Fruit fly (Drosophila melanogaster) whole organism, pupa: ENCODE results near the gene blanks.

Experiments used
- CG10348 ChIP-seq: fragments of 200-800 bp; sonication (Bioruptor generic); IDR thresholded peaks from 2 replicates; pipeline ENCODE4 v1.3.6; 2022; ENCODE audit warnings: missing biosample characterization, missing genetic modification characterization
- CG12605 ChIP-seq: fragments of 200-800 bp; sonication (Bioruptor generic); IDR thresholded peaks from 2 replicates; pipeline ENCODE4 v1.3.6; 2022; ENCODE audit warnings: missing biosample characterization, missing genetic modification characterization
- CG13204 ChIP-seq: fragments of 200-800 bp; sonication (Bioruptor generic); optimal IDR thresholded peaks from 2 replicates; lab custom pipeline; 2018; ENCODE audit warnings: missing biosample characterization, mild to moderate bottlenecking, missing genetic modification characterization, moderate library complexity
- CG14655 ChIP-seq: fragments of 200-800 bp; sonication (Bioruptor generic); optimal IDR thresholded peaks from 3 replicates; lab custom pipeline; 2017; ENCODE audit warnings: mild to moderate bottlenecking, missing biosample characterization, missing genetic modification reagents, missing genetic modification characterization
- CG15710 ChIP-seq: fragments of 200-800 bp; sonication (Bioruptor generic); optimal IDR thresholded peaks from 2 replicates; lab custom pipeline; 2018; ENCODE audit warnings: missing biosample characterization, mild to moderate bottlenecking, missing genetic modification characterization, moderate library complexity
- CG17806 ChIP-seq: fragments of 200-800 bp; sonication (Bioruptor generic); optimal IDR thresholded peaks from 2 replicates; lab custom pipeline; 2018; ENCODE audit warnings: missing biosample characterization, mild to moderate bottlenecking, missing genetic modification characterization, moderate library complexity
- CG32121 ChIP-seq: fragments of 200-800 bp; sonication (Bioruptor generic); IDR thresholded peaks from 2 replicates; pipeline ENCODE4 v1.3.6; 2022; ENCODE audit warnings: missing biosample characterization, missing genetic modification characterization
- CG34367 ChIP-seq: fragments of 200-800 bp; sonication (Bioruptor generic); optimal IDR thresholded peaks from 2 replicates; lab custom pipeline; 2018; ENCODE audit warnings: missing biosample characterization, mild to moderate bottlenecking, missing genetic modification characterization
- CG4496 ChIP-seq: fragments of 200-800 bp; sonication (Bioruptor generic); IDR thresholded peaks from 3 replicates; pipeline ENCODE4 v1.3.6; 2022; ENCODE audit warnings: missing biosample characterization, missing genetic modification characterization
- CG8159 ChIP-seq: fragments of 200-800 bp; sonication (Bioruptor generic); optimal IDR thresholded peaks from 3 replicates; lab custom pipeline; 2018; ENCODE audit warnings: missing biosample characterization, mild to moderate bottlenecking, missing genetic modification characterization, moderate library complexity
- CG8301 ChIP-seq: fragments of 200-800 bp; sonication (Bioruptor generic); optimal IDR thresholded peaks from 2 replicates; lab custom pipeline; 2018; ENCODE audit warnings: missing biosample characterization, mild to moderate bottlenecking, missing genetic modification characterization
- CG9948 ChIP-seq: fragments of 200-800 bp; sonication (Bioruptor generic); optimal IDR thresholded peaks from 2 replicates; lab custom pipeline; 2018; ENCODE audit warnings: missing biosample characterization, mild to moderate bottlenecking, missing genetic modification characterization, moderate library complexity
- D1 ChIP-seq: fragments of 200-800 bp; sonication (Bioruptor generic); optimal IDR thresholded peaks from 2 replicates; lab custom pipeline; 2018; ENCODE audit warnings: missing biosample characterization, mild to moderate bottlenecking, missing genetic modification characterization, moderate library complexity
- EcR ChIP-seq: fragments of 200-800 bp; sonication (Bioruptor generic); optimal IDR thresholded peaks from 3 replicates; lab custom pipeline; 2019; ENCODE audit warnings: missing biosample characterization, missing genetic modification characterization, mild to moderate bottlenecking, moderate library complexity, missing genetic modification reagents
- Ets98B ChIP-seq: fragments of 200-800 bp; sonication (Bioruptor generic); IDR thresholded peaks from 2 replicates; pipeline ENCODE4 v1.3.6; 2022; ENCODE audit warnings: missing biosample characterization, missing genetic modification characterization
- Pif1A ChIP-seq: fragments of 200-800 bp; sonication (Bioruptor generic); optimal IDR thresholded peaks from 3 replicates; lab custom pipeline; 2016; ENCODE audit warnings: missing biosample characterization, missing genetic modification characterization
- Pif1B ChIP-seq: fragments of 200-800 bp; sonication (Bioruptor generic); optimal IDR thresholded peaks from 3 replicates; lab custom pipeline; 2016; ENCODE audit warnings: missing biosample characterization, missing genetic modification characterization
- Snoo ChIP-seq: fragments of 200-800 bp; sonication (Bioruptor generic); optimal IDR thresholded peaks from 3 replicates; lab custom pipeline; 2017; ENCODE audit warnings: missing biosample characterization, mild to moderate bottlenecking, missing genetic modification characterization, inconsistent platforms
- fd96Ca ChIP-seq: fragments of 200-800 bp; sonication (Bioruptor generic); IDR thresholded peaks from 3 replicates; pipeline ENCODE4 v1.3.6; 2022; ENCODE audit warnings: missing biosample characterization, missing genetic modification characterization
- gl ChIP-seq: fragments of 200-800 bp; sonication (Bioruptor generic); optimal IDR thresholded peaks from 2 replicates; lab custom pipeline; 2018; ENCODE audit warnings: missing biosample characterization, mild to moderate bottlenecking, missing genetic modification characterization
- rn ChIP-seq: fragments of 200-800 bp; sonication (Bioruptor generic); IDR thresholded peaks from 2 replicates; pipeline ENCODE4 v1.3.6; 2022; ENCODE audit warnings: missing biosample characterization, missing genetic modification characterization

The blanks gene

dm6 chr3L:5498858-5499257, at the start of gene blanks:
Gene blanks (minus strand): TSS chr3L:5498958.
- TF ChIP-seq CG10348 (GFP tag; lab: Robert Waterston, UW) = no peak
- no peak for TF ChIP-seq gl (tag; lab: Kevin White, UChicago)
- no peak for TF ChIP-seq Ets98B (GFP tag; lab: Robert Waterston, UW)
- no peak for TF ChIP-seq CG34367
- TF ChIP-seq CG13204 = no peak
- TF ChIP-seq CG14655 (GFP tag; lab: Kevin White, UChicago) = no peak
- TF ChIP-seq CG17806 (tag; lab: Kevin White, UChicago) = no peak
- no peak for TF ChIP-seq EcR (GFP tag; lab: Kevin White, UChicago)
- no peak for TF ChIP-seq Pif1B (GFP tag; lab: Kevin White, UChicago)

dm6 chr3L:5542772-5543371, 44.1 kb upstream of the blanks start:
- TF ChIP-seq CG14655 (GFP tag; lab: Kevin White, UChicago) = no peak
- TF ChIP-seq CG8159 = no peak
- no peak for TF ChIP-seq Ets98B (GFP tag; lab: Robert Waterston, UW)
- TF ChIP-seq CG13204 = no peak
- no peak for TF ChIP-seq fd96Ca (GFP tag; lab: Robert Waterston, UW)
- TF ChIP-seq CG4496 (GFP tag; lab: Robert Waterston, UW) = no peak
- no peak for TF ChIP-seq gl (tag; lab: Kevin White, UChicago)
- TF ChIP-seq CG10348 (GFP tag; lab: Robert Waterston, UW) = no peak
- no peak for TF ChIP-seq CG8301 (tag; lab: Kevin White, UChicago)
- TF ChIP-seq CG17806 (tag; lab: Kevin White, UChicago) = no peak
- TF ChIP-seq rn (GFP tag; lab: Robert Waterston, UW) = no peak
- TF ChIP-seq CG32121 (GFP tag; lab: Robert Waterston, UW) = no peak
- no peak for TF ChIP-seq CG12605 (GFP tag; lab: Robert Waterston, UW)
- no peak for TF ChIP-seq EcR (GFP tag; lab: Kevin White, UChicago)
- TF ChIP-seq CG34367 = no peak
- TF ChIP-seq Pif1A (GFP tag; lab: Kevin White, UChicago) = no peak
- TF ChIP-seq Snoo = no peak

- TF ChIP-seq Ets98B (GFP tag; lab: Robert Waterston, UW) (no peak), D1 (tag; lab: Kevin White, UChicago) (no peak)
- TF ChIP-seq, all 21 proteins: peak for 0
These were observed 42.0 kb upstream of the blanks start for dm6 chr3L:5540637-5541241.

dm6 chr3L:5535659-5536058, 36.9 kb upstream of the blanks start, which contains the start of gene CG13285:
Gene CG13285 (minus strand): TSS chr3L:5535759.
- no peak for TF ChIP-seq CG17806 (tag; lab: Kevin White, UChicago)
- no peak for TF ChIP-seq CG32121 (GFP tag; lab: Robert Waterston, UW)
- TF ChIP-seq CG34367 = no peak
- TF ChIP-seq CG15710 (tag; lab: Kevin White, UChicago) = no peak
- TF ChIP-seq CG9948 (tag; lab: Kevin White, UChicago) = no peak
- TF ChIP-seq D1 (tag; lab: Kevin White, UChicago) = no peak
- TF ChIP-seq Pif1A (GFP tag; lab: Kevin White, UChicago) = no peak
- TF ChIP-seq, all 21 proteins: peak for 0

- TF ChIP-seq fd96Ca (GFP tag; lab: Robert Waterston, UW) (no peak), CG13204 (no peak), CG34367 (no peak), Pif1B (GFP tag; lab: Kevin White, UChicago) (no peak), Pif1A (GFP tag; lab: Kevin White, UChicago) (no peak), gl (tag; lab: Kevin White, UChicago) (no peak), CG14655 (GFP tag; lab: Kevin White, UChicago) (no peak), CG8301 (tag; lab: Kevin White, UChicago) (no peak), Ets98B (GFP tag; lab: Robert Waterston, UW) (no peak), CG12605 (GFP tag; lab: Robert Waterston, UW) (no peak), CG15710 (tag; lab: Kevin White, UChicago) (no peak), CG17806 (tag; lab: Kevin White, UChicago) (no peak), CG4496 (GFP tag; lab: Robert Waterston, UW) (no peak), CG9948 (tag; lab: Kevin White, UChicago) (no peak), Snoo (no peak), rn (GFP tag; lab: Robert Waterston, UW) (no peak), D1 (tag; lab: Kevin White, UChicago) (no peak), CG8159 (no peak)
These were observed 35.5 kb upstream of the blanks start for dm6 chr3L:5534253-5534652.

dm6 chr3L:5529241-5529640, 30.5 kb upstream of the blanks start, which contains the start of gene Lkr:
Gene Lkr (minus strand): TSS chr3L:5529341.
- no peak for TF ChIP-seq gl (tag; lab: Kevin White, UChicago)
- no peak for TF ChIP-seq Pif1A (GFP tag; lab: Kevin White, UChicago)
- TF ChIP-seq CG8301 (tag; lab: Kevin White, UChicago) = no peak
- no peak for TF ChIP-seq D1 (tag; lab: Kevin White, UChicago)
- no peak for TF ChIP-seq EcR (GFP tag; lab: Kevin White, UChicago)
- TF ChIP-seq CG14655 (GFP tag; lab: Kevin White, UChicago) = no peak
- TF ChIP-seq CG12605 (GFP tag; lab: Robert Waterston, UW) = no peak
- TF ChIP-seq Pif1B (GFP tag; lab: Kevin White, UChicago) = no peak
- TF ChIP-seq Ets98B (GFP tag; lab: Robert Waterston, UW) = no peak
- TF ChIP-seq CG17806 (tag; lab: Kevin White, UChicago) = no peak
- TF ChIP-seq Snoo = no peak
- no peak for TF ChIP-seq CG32121 (GFP tag; lab: Robert Waterston, UW)
- TF ChIP-seq CG34367 = no peak
- no peak for TF ChIP-seq CG4496 (GFP tag; lab: Robert Waterston, UW)
- TF ChIP-seq CG13204 = no peak
- TF ChIP-seq rn (GFP tag; lab: Robert Waterston, UW) = no peak
- no peak for TF ChIP-seq CG15710 (tag; lab: Kevin White, UChicago)
